Worm (Caenorhabditis elegans) whole organism, early embryonic: ENCODE results near the gene Y56A3A.16.

ENCODE experiments used
- aly-1 ChIP-seq: sonication (generic microtip); optimal IDR thresholded peaks from 2 replicates; lab custom pipeline; 2016; ENCODE audit warnings: missing genetic modification characterization, missing compliant biosample characterization
- ama-1 ChIP-seq: fragments of 150-350 bp; optimal IDR thresholded peaks from 2 replicates; lab custom pipeline; 2014
- ceh-13 ChIP-seq: fragments of 200-800 bp; sonication (Bioruptor generic); optimal IDR thresholded peaks from 2 replicates; lab custom pipeline; 2018; ENCODE audit warnings: mild to moderate bottlenecking, missing genetic modification characterization, missing compliant biosample characterization
- flt-1 ChIP-seq: fragments of 200-800 bp; sonication (Bioruptor generic); IDR thresholded peaks from 2 replicates; pipeline ENCODE4 v1.3.6; 2022; ENCODE audit warnings: missing genetic modification characterization, missing compliant biosample characterization

- TF ChIP-seq flt-1 (GFP tag; lab: Robert Waterston, UW) (no peak), ama-1 (lab: Kevin White, UChicago) (no peak), aly-1 (no peak), ceh-13 (no peak)
These were observed 9.5 kb upstream of the Y56A3A.16 start, which contains the start of gene nft-1 for ce11 chrIII:11923586-11923985.
